Worm (Caenorhabditis elegans): ENCODE measurements around the gene fbxa-196.

The fbxa-196 gene

DNA sequence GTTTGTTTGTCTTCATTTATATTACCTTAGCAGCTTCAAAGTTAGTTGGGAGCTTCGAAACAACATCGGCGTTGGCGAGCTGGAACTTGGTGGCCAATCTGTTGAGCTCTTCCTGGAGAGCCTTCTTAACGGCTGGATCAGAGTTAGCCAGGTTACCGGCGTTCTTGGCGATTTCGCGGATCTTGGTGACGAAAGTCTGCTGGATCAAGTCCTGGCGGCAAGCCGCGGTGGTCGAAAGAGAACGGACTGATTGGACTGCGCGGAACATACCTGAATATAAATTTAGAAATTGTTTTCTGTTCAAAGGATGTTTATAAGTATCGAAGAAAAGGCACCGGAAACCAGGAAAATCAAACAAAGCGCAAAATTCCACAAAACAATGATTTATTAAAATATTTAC, 21.6 kb upstream of the fbxa-196 start, which contains the start of gene atp-4:
Gene atp-4 (minus strand): TSS at position 270 of the 400 bp plus-strand sequence.
- TF ChIP-seq lin-32 (GFP tag; optimal IDR thresholded peaks at IDR 0.05) (no peak), ceh-43 (GFP tag; optimal IDR thresholded peaks at IDR 0.05) (no peak), cnd-1 (tag; optimal IDR thresholded peaks at IDR 0.05) (no peak), M03D4.4 (tag; optimal IDR thresholded peaks at IDR 0.05) (no peak), sptf-1 (tag; optimal IDR thresholded peaks at IDR 0.05) (no peak), ceh-83 (GFP tag; optimal IDR thresholded peaks at IDR 0.05) (no peak), bed-3 (GFP tag; optimal IDR thresholded peaks at IDR 0.05) (no peak), elt-1 (tag; optimal IDR thresholded peaks at IDR 0.05; ENCODE audit: borderline replicate concordance, insufficient read depth) (no peak), unc-62 (GFP tag; optimal IDR thresholded peaks at IDR 0.05) (no peak), unc-120 (tag; optimal IDR thresholded peaks at IDR 0.05; ENCODE audit: poor library complexity, severe bottlenecking) (no peak), ceh-39 (tag; optimal IDR thresholded peaks at IDR 0.05) (no peak), lsy-2 (tag; optimal IDR thresholded peaks at IDR 0.05) (no peak), nhr-237 (tag; optimal IDR thresholded peaks at IDR 0.05) (no peak), unc-39 (tag; optimal IDR thresholded peaks at IDR 0.05) (no peak), pha-4 (tag; optimal IDR thresholded peaks at IDR 0.05) (no peak), blmp-1 (tag; optimal IDR thresholded peaks at IDR 0.05) (no peak), mls-2 (tag; optimal IDR thresholded peaks at IDR 0.05) (no peak), nhr-2 (tag; optimal IDR thresholded peaks at IDR 0.05) (no peak), sem-2 (GFP tag; optimal IDR thresholded peaks at IDR 0.05) (no peak)

- peak; percentile 30 for TF ChIP-seq mep-1 (tag; optimal IDR thresholded peaks at IDR 0.05)
- TF ChIP-seq lsy-2 (tag; optimal IDR thresholded peaks at IDR 0.05), result peak; percentile 75
- TF ChIP-seq tbx-8 (GFP tag; optimal IDR thresholded peaks at IDR 0.05), result no peak
- peak; percentile 18 for TF ChIP-seq cnd-1 (tag; optimal IDR thresholded peaks at IDR 0.05)
Measured at ce11 chrV:6427433-6427832, 21.0 kb upstream of the fbxa-196 start.

- TF ChIP-seq lin-13 (tag; optimal IDR thresholded peaks at IDR 0.05) (no peak), elt-3 (tag; optimal IDR thresholded peaks at IDR 0.05) (no peak), sem-2 (GFP tag; optimal IDR thresholded peaks at IDR 0.05) (no peak), ceh-39 (tag; optimal IDR thresholded peaks at IDR 0.05) (no peak), ceh-43 (GFP tag; optimal IDR thresholded peaks at IDR 0.05) (no peak), elt-1 (tag; optimal IDR thresholded peaks at IDR 0.05; ENCODE audit: borderline replicate concordance, insufficient read depth) (no peak), drap-1 (GFP tag; optimal IDR thresholded peaks at IDR 0.05) (no peak), blmp-1 (tag; optimal IDR thresholded peaks at IDR 0.05) (no peak), unc-39 (tag; optimal IDR thresholded peaks at IDR 0.05) (no peak), flh-1 (GFP tag; optimal IDR thresholded peaks at IDR 0.05) (no peak), tbx-8 (GFP tag; optimal IDR thresholded peaks at IDR 0.05) (no peak), mab-5 (tag; optimal IDR thresholded peaks at IDR 0.05) (no peak), nhr-76 (tag; optimal IDR thresholded peaks at IDR 0.05) (no peak), ces-1 (GFP tag; optimal IDR thresholded peaks at IDR 0.05) (no peak), sptf-1 (tag; optimal IDR thresholded peaks at IDR 0.05) (no peak), mls-2 (tag; optimal IDR thresholded peaks at IDR 0.05) (no peak)
Measured at ce11 chrV:6429870-6430339, 18.6 kb upstream of the fbxa-196 start, which contains the start of gene alh-4. alh-4 (minus strand) TSS chrV:6429920.

DNA sequence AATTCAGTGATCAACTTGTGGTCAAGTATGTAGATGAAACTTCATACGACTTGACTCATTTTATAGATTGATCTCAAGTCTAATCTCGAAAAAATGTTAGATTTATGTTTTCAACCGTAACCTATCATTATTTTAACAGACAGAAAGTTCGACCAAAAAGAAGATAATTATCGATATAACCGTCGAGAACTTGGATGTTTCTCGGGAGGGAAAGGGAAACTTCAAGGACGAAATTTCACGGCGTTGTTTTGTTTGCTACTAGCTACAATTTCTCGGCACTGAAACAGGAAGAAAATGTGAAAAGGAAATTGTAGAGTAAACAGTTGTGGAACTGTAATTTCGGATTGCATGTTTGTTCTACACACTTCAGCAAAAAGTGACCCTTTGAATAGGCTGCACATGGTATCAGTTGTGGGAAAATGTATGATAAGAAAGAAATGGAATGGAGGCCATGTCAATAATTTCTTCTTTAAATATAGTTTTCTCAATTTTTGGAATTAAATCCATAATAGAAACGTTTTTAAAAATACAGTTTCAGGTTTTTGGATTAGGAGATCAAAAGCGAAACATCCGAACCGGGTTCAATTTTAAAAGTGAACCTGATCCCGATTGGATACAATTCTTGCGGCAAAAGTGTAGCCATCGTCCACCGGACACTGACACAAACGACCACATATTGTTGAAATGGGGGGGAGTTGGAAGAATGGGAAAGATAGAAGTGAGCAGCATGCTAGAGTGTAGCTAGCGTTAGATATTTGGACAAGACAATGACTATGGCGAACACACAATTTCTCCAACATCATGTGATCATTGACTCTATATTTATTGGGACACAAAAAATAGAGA, 17.7 kb upstream of the fbxa-196 start:
- no peak for TF ChIP-seq elt-1 (tag; optimal IDR thresholded peaks at IDR 0.05; ENCODE audit: borderline replicate concordance, insufficient read depth)
- TF ChIP-seq unc-39 (tag; optimal IDR thresholded peaks at IDR 0.05), result no peak
- TF ChIP-seq lsy-2 (tag; optimal IDR thresholded peaks at IDR 0.05), result no peak
- no peak for TF ChIP-seq M03D4.4 (tag; optimal IDR thresholded peaks at IDR 0.05)
- TF ChIP-seq tbx-8 (GFP tag; optimal IDR thresholded peaks at IDR 0.05), result no peak
- TF ChIP-seq snpc-4 (tag; optimal IDR thresholded peaks at IDR 0.05), result no peak
- TF ChIP-seq nhr-76 (tag; optimal IDR thresholded peaks at IDR 0.05), result no peak
- no peak for TF ChIP-seq lin-32 (GFP tag; optimal IDR thresholded peaks at IDR 0.05)
- no peak for TF ChIP-seq nhr-237 (tag; optimal IDR thresholded peaks at IDR 0.05)
- TF ChIP-seq elt-3 (tag; optimal IDR thresholded peaks at IDR 0.05), result no peak
- TF ChIP-seq hlh-1 (tag; optimal IDR thresholded peaks at IDR 0.05), result no peak
- no peak for TF ChIP-seq nhr-28 (tag; optimal IDR thresholded peaks at IDR 0.05)
- no peak for TF ChIP-seq sem-2 (GFP tag; optimal IDR thresholded peaks at IDR 0.05)
- no peak for TF ChIP-seq cnd-1 (tag; optimal IDR thresholded peaks at IDR 0.05)
- TF ChIP-seq sptf-1 (tag; optimal IDR thresholded peaks at IDR 0.05), result no peak
- TF ChIP-seq bed-3 (GFP tag; optimal IDR thresholded peaks at IDR 0.05), result no peak
